Worm (Caenorhabditis elegans) whole organism, L4 larva: ENCODE results near the gene bus-4.

Source experiments
- F49E8.2 ChIP-seq: sonication (generic microtip); optimal IDR thresholded peaks from 2 replicates; lab custom pipeline; 2016; ENCODE audit warnings: missing compliant biosample characterization, mild to moderate bottlenecking, missing genetic modification characterization, borderline replicate concordance
- R02D3.7 ChIP-seq: fragments of 150-350 bp; sonication (generic microtip); optimal IDR thresholded peaks from 3 replicates; lab custom pipeline; 2014; ENCODE audit warnings: missing biosample characterization, missing genetic modification characterization
- ama-1 ChIP-seq: fragments of 150-350 bp; optimal IDR thresholded peaks from 2 replicates; lab custom pipeline; 2014; ENCODE audit warnings: inconsistent platforms, mixed read lengths
- ceh-62 ChIP-seq: sonication (generic microtip); optimal IDR thresholded peaks from 2 replicates; lab custom pipeline; 2017; ENCODE audit warnings: missing biosample characterization, missing genetic modification characterization
- ces-1 ChIP-seq: fragments of 150-350 bp; sonication (generic microtip); optimal IDR thresholded peaks from 4 replicates; lab custom pipeline; 2014; ENCODE audit warnings: missing biosample characterization, missing genetic modification reagents, missing genetic modification characterization
- dpl-1 ChIP-seq: fragments of 150-350 bp; optimal IDR thresholded peaks from 2 replicates; lab custom pipeline; 2014; ENCODE audit warnings: missing biosample characterization, missing genetic modification reagents, missing genetic modification characterization
- hmg-1.1 ChIP-seq: fragments of 200-800 bp; sonication (Bioruptor generic); IDR thresholded peaks from 2 replicates; pipeline ENCODE4 v1.3.6; 2022; ENCODE audit warnings: missing genetic modification reagents, missing genetic modification characterization, missing compliant biosample characterization
- lsy-2 ChIP-seq, 2 experiments: fragments of 150-350 bp in 1 of 2; sonication (generic microtip) in 1 of 2; optimal IDR thresholded peaks; 2 replicates each; lab custom pipeline; 2014 to 2017; ENCODE audit warnings: missing biosample characterization in 2 of 2, missing genetic modification characterization in 2 of 2
- skn-1 ChIP-seq: fragments of 150-350 bp; optimal IDR thresholded peaks from 2 replicates; lab custom pipeline; 2014; ENCODE audit warnings: missing biosample characterization, missing genetic modification characterization
- snpc-1.2 ChIP-seq: fragments of 200-800 bp; sonication (Bioruptor generic); IDR thresholded peaks from 2 replicates; pipeline ENCODE4 v1.3.6; 2022; ENCODE audit warnings: missing genetic modification reagents, missing genetic modification characterization, missing compliant biosample characterization
- unc-62 ChIP-seq, 3 experiments: fragments of 150-350 bp in 1 of 3; sonication (generic microtip); optimal IDR thresholded peaks in 2 of 3; peaks in 1 of 3; 1 replicate in 1 of 3; 2 replicates in 2 of 3; lab custom pipeline; 2014 to 2017; ENCODE audit warnings: missing biosample characterization in 3 of 3, missing genetic modification characterization in 3 of 3, missing genetic modification reagents in 3 of 3, missing genotype in 1 of 3

DNA sequence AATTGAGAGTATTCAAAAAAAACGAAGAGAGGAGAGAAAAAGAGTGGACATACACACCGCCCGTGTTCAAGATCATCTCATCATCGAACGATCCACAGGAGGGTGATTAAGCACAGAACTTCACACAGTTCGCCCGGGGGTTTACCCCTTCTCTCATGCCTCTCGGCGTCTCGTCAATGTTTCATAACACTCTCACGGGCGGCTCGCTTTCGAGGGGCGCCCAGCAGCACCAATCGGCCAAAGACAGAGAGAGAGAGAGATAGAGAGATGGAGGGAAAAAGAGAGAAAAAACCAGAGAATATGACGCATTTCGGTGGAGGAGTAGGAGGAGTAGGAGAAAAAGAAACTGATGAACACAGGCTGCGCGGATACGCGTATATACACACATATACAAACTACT is 17.1 kb downstream of the bus-4 start:
- no peak for TF ChIP-seq snpc-1.2
- TF ChIP-seq ama-1 (lab: Kevin White, UChicago) = peak; percentile 24
- TF ChIP-seq ces-1 (GFP tag; lab: Kevin White, UChicago) = no peak
- TF ChIP-seq dpl-1 (GFP tag; lab: Kevin White, UChicago) = peak; percentile 22
- TF ChIP-seq hmg-1.1 (GFP tag; lab: Robert Waterston, UW) = peak; percentile 82
- no peak for TF ChIP-seq skn-1 (tag; lab: Kevin White, UChicago)
- TF ChIP-seq F49E8.2 (tag; lab: Kevin White, UChicago) = no peak
- no peak for TF ChIP-seq ceh-62
- TF ChIP-seq R02D3.7 (tag; lab: Kevin White, UChicago) = no peak
- TF ChIP-seq unc-62 (GFP tag; optimal IDR thresholded peaks at IDR 0.05 in 1 of 2; lab: Kevin White, UChicago) = no peak
- TF ChIP-seq unc-62 (tag; optimal IDR thresholded peaks at IDR 0.05; lab: Kevin White, UChicago) = no peak
- peak; percentile 47 to 77 for TF ChIP-seq lsy-2 (tag; optimal IDR thresholded peaks at IDR 0.05; lab: Kevin White, UChicago)
